Worm (Caenorhabditis elegans) whole organism, L2 larva: Measurements from ENCODE around the gene gcy-5.

Source experiments
- C34F6.9 ChIP-seq: fragments of 150-350 bp; optimal IDR thresholded peaks from 2 replicates; lab custom pipeline; 2014; ENCODE audit warnings: missing biosample characterization, missing genetic modification characterization
- F13H6.1 ChIP-seq: sonication (generic microtip); optimal IDR thresholded peaks from 2 replicates; lab custom pipeline; 2016; ENCODE audit warnings: missing genetic modification characterization, missing compliant biosample characterization
- R02D3.7 ChIP-seq: fragments of 150-350 bp; optimal IDR thresholded peaks from 2 replicates; lab custom pipeline; 2014; ENCODE audit warnings: missing biosample characterization, missing genetic modification characterization
- Y55F3AM.14 ChIP-seq: fragments of 200-800 bp; sonication (Bioruptor generic); optimal IDR thresholded peaks from 2 replicates; lab custom pipeline; 2018; ENCODE audit warnings: mild to moderate bottlenecking, missing genetic modification characterization, missing compliant biosample characterization
- ZK546.5 ChIP-seq: sonication (generic microtip); optimal IDR thresholded peaks from 2 replicates; lab custom pipeline; 2017; ENCODE audit warnings: missing biosample characterization, missing genetic modification characterization
- alr-1 ChIP-seq: fragments of 150-350 bp; optimal IDR thresholded peaks from 2 replicates; lab custom pipeline; 2014; ENCODE audit warnings: missing biosample characterization, missing genetic modification characterization
- aly-2 ChIP-seq: fragments of 150-350 bp; optimal IDR thresholded peaks from 2 replicates; lab custom pipeline; 2014; ENCODE audit warnings: missing biosample characterization, missing genetic modification characterization
- ama-1 ChIP-seq: fragments of 150-350 bp; optimal IDR thresholded peaks from 2 replicates; lab custom pipeline; 2018; ENCODE audit warnings: inconsistent platforms
- ceh-16 ChIP-seq: fragments of 150-350 bp; optimal IDR thresholded peaks from 2 replicates; lab custom pipeline; 2014; ENCODE audit warnings: missing biosample characterization, missing genetic modification characterization
- ceh-82 ChIP-seq: fragments of 150-350 bp; optimal IDR thresholded peaks from 2 replicates; lab custom pipeline; 2014; ENCODE audit warnings: missing biosample characterization, missing genetic modification characterization
- crh-2 ChIP-seq: sonication (generic microtip); optimal IDR thresholded peaks from 2 replicates; lab custom pipeline; 2017; ENCODE audit warnings: missing biosample characterization, missing genetic modification characterization
- dmd-4 ChIP-seq: sonication (generic microtip); optimal IDR thresholded peaks from 2 replicates; lab custom pipeline; 2017; ENCODE audit warnings: missing biosample characterization, missing genetic modification characterization
- egl-27 ChIP-seq: sonication (generic microtip); optimal IDR thresholded peaks from 3 replicates; lab custom pipeline; 2017; ENCODE audit warnings: missing biosample characterization, missing genetic modification reagents, missing genetic modification characterization
- elt-1 ChIP-seq: fragments of 150-350 bp; optimal IDR thresholded peaks from 2 replicates; lab custom pipeline; 2014; ENCODE audit warnings: missing biosample characterization, missing genetic modification characterization
- elt-3 ChIP-seq: sonication (generic microtip); optimal IDR thresholded peaks from 2 replicates; lab custom pipeline; 2017; ENCODE audit warnings: missing biosample characterization, missing genetic modification characterization
- fos-1 ChIP-seq: fragments of 150-350 bp; optimal IDR thresholded peaks from 2 replicates; lab custom pipeline; 2014; ENCODE audit warnings: missing biosample characterization, missing genetic modification characterization
- gmeb-1 ChIP-seq: fragments of 150-350 bp; optimal IDR thresholded peaks from 2 replicates; lab custom pipeline; 2014; ENCODE audit warnings: missing biosample characterization, missing genetic modification characterization
- lin-11 ChIP-seq: fragments of 150-350 bp; sonication (generic microtip); optimal IDR thresholded peaks from 2 replicates; lab custom pipeline; 2014; ENCODE audit warnings: missing biosample characterization, missing genetic modification characterization, inconsistent platforms, mixed read lengths
- lin-13 ChIP-seq: fragments of 150-350 bp; optimal IDR thresholded peaks from 2 replicates; lab custom pipeline; 2014; ENCODE audit warnings: missing biosample characterization, missing genetic modification reagents, missing genetic modification characterization
- lin-39 ChIP-seq: fragments of 150-350 bp; optimal IDR thresholded peaks from 2 replicates; lab custom pipeline; 2014; ENCODE audit warnings: missing biosample characterization, missing genetic modification reagents, missing genetic modification characterization
- lsy-2 ChIP-seq, 2 experiments: fragments of 150-350 bp in 1 of 2; sonication (generic microtip) in 1 of 2; optimal IDR thresholded peaks; 2 replicates each; lab custom pipeline; 2014 to 2017; ENCODE audit warnings: missing biosample characterization in 2 of 2, missing genetic modification characterization in 2 of 2
- mab-5 ChIP-seq: fragments of 150-350 bp; optimal IDR thresholded peaks from 2 replicates; lab custom pipeline; 2014; ENCODE audit warnings: missing biosample characterization, missing genetic modification characterization
- mbf-1 ChIP-seq: sonication (generic microtip); optimal IDR thresholded peaks from 2 replicates; lab custom pipeline; 2017; ENCODE audit warnings: missing biosample characterization, missing genetic modification characterization
- mdl-1 ChIP-seq, 2 experiments: fragments of 150-350 bp in 1 of 2; sonication (generic microtip) in 1 of 2; optimal IDR thresholded peaks; 2 replicates each; lab custom pipeline; 2017; ENCODE audit warnings: missing biosample characterization in 2 of 2, missing genetic modification characterization in 2 of 2
- nhr-10 ChIP-seq: sonication (generic microtip); optimal IDR thresholded peaks from 2 replicates; lab custom pipeline; 2017; ENCODE audit warnings: missing biosample characterization, missing genetic modification characterization
- nhr-11 ChIP-seq: fragments of 150-350 bp; optimal IDR thresholded peaks from 2 replicates; lab custom pipeline; 2014; ENCODE audit warnings: missing biosample characterization, missing genetic modification characterization
- nhr-129 ChIP-seq: fragments of 150-350 bp; optimal IDR thresholded peaks from 2 replicates; lab custom pipeline; 2014; ENCODE audit warnings: missing biosample characterization, missing genetic modification characterization
- nhr-21 ChIP-seq: fragments of 150-350 bp; optimal IDR thresholded peaks from 2 replicates; lab custom pipeline; 2014; ENCODE audit warnings: missing biosample characterization, missing genetic modification characterization
- nhr-23 ChIP-seq: fragments of 150-350 bp; optimal IDR thresholded peaks from 2 replicates; lab custom pipeline; 2014; ENCODE audit warnings: missing biosample characterization, missing genetic modification reagents, missing genetic modification characterization
- nhr-237 ChIP-seq: fragments of 150-350 bp; optimal IDR thresholded peaks from 2 replicates; lab custom pipeline; 2014; ENCODE audit warnings: missing biosample characterization, missing genetic modification characterization
- nhr-6 ChIP-seq: fragments of 150-350 bp; optimal IDR thresholded peaks from 2 replicates; lab custom pipeline; 2014; ENCODE audit warnings: missing biosample characterization, missing genetic modification characterization
- peb-1 ChIP-seq: fragments of 150-350 bp; optimal IDR thresholded peaks from 2 replicates; lab custom pipeline; 2014; ENCODE audit warnings: missing biosample characterization, missing genetic modification characterization
- sem-4 ChIP-seq: fragments of 150-350 bp; optimal IDR thresholded peaks from 2 replicates; lab custom pipeline; 2014; ENCODE audit warnings: missing biosample characterization, missing genetic modification reagents, missing genetic modification characterization
- skn-1 ChIP-seq: sonication (generic microtip); optimal IDR thresholded peaks from 2 replicates; lab custom pipeline; 2017; ENCODE audit warnings: missing biosample characterization, missing genetic modification characterization
- sma-3 ChIP-seq: sonication (generic microtip); optimal IDR thresholded peaks from 2 replicates; lab custom pipeline; 2016; ENCODE audit warnings: missing genetic modification reagents, missing genetic modification characterization, missing compliant biosample characterization
- sma-9 ChIP-seq, 2 experiments: fragments of 150-350 bp in 1 of 2; sonication (generic microtip) in 1 of 2; optimal IDR thresholded peaks; 2 replicates each; lab custom pipeline; 2014 to 2016; ENCODE audit warnings: missing genetic modification characterization in 2 of 2, mild to moderate bottlenecking in 1 of 2, missing biosample characterization in 1 of 2, missing compliant biosample characterization in 1 of 2, missing genetic modification reagents in 1 of 2, moderate library complexity in 1 of 2
- snpc-4 ChIP-seq: fragments of 150-350 bp; optimal IDR thresholded peaks from 2 replicates; lab custom pipeline; 2014; ENCODE audit warnings: missing biosample characterization, missing genetic modification characterization
- unc-39 ChIP-seq: fragments of 150-350 bp; optimal IDR thresholded peaks from 2 replicates; lab custom pipeline; 2014; ENCODE audit warnings: missing biosample characterization, missing genetic modification characterization
- unc-62 ChIP-seq: fragments of 150-350 bp; optimal IDR thresholded peaks from 2 replicates; lab custom pipeline; 2014; ENCODE audit warnings: missing biosample characterization, missing genetic modification reagents, missing genetic modification characterization
- zag-1 ChIP-seq: fragments of 150-350 bp; optimal IDR thresholded peaks from 2 replicates; lab custom pipeline; 2014; ENCODE audit warnings: missing biosample characterization, missing genetic modification characterization
- ztf-1 ChIP-seq: fragments of 200-800 bp; sonication (Bioruptor generic); conservative IDR thresholded peaks from 2 replicates; pipeline ENCODE4 v1.3.6; 2022; ENCODE audit warnings: missing genetic modification characterization, missing compliant biosample characterization
- ztf-11 ChIP-seq: sonication (generic microtip); optimal IDR thresholded peaks from 2 replicates; lab custom pipeline; 2017; ENCODE audit warnings: missing biosample characterization, missing genetic modification characterization
- ztf-4 ChIP-seq: fragments of 150-350 bp; optimal IDR thresholded peaks from 2 replicates; lab custom pipeline; 2014; ENCODE audit warnings: missing biosample characterization, missing genetic modification characterization

Gene gcy-5

ce11 chrII:10303663-10304115 lies 12.3 kb downstream of the gcy-5 start, which contains the start of gene vha-9 (continued):
- TF ChIP-seq unc-62 (GFP tag; lab: Kevin White, UChicago) (no peak), snpc-4 (tag; lab: Kevin White, UChicago) (peak; percentile 39), gmeb-1 (tag; lab: Kevin White, UChicago) (peak; percentile 81), elt-3 (tag; lab: Kevin White, UChicago) (no peak), C34F6.9 (tag; lab: Kevin White, UChicago) (peak; percentile 71), dmd-4 (tag; lab: Kevin White, UChicago) (no peak), nhr-21 (tag; lab: Kevin White, UChicago) (peak; percentile 36), sma-3 (peak; percentile 76), ztf-11 (tag; lab: Kevin White, UChicago) (no peak), aly-2 (tag; lab: Kevin White, UChicago) (no peak), unc-39 (tag; lab: Kevin White, UChicago) (no peak), ztf-1 (GFP tag; lab: Robert Waterston, UW) (no peak), ama-1 (lab: Kevin White, UChicago) (peak; percentile 44), ceh-16 (tag; lab: Kevin White, UChicago) (no peak), alr-1 (tag; lab: Kevin White, UChicago) (no peak), fos-1 (peak; percentile 38), nhr-6 (no peak), crh-2 (tag; lab: Kevin White, UChicago) (peak; percentile 69), egl-27 (tag; lab: Kevin White, UChicago) (no peak), skn-1 (tag; lab: Kevin White, UChicago) (peak; percentile 51), sma-9 (GFP tag; optimal IDR thresholded peaks at IDR 0.05; lab: Kevin White, UChicago) (peak; percentile 80), sma-9 (tag; optimal IDR thresholded peaks at IDR 0.05; lab: Kevin White, UChicago) (no peak), nhr-129 (tag; lab: Kevin White, UChicago) (peak; percentile 40), nhr-237 (tag; lab: Kevin White, UChicago) (no peak)

ce11 chrII:10302646-10303045 lies 13.4 kb downstream of the gcy-5 start, which contains the start of gene clpp-1:
TSS of gene clpp-1 (minus strand) at chrII:10302842.
- TF ChIP-seq lin-39 (tag; lab: Kevin White, UChicago) (no peak), fos-1 (no peak), sma-9 (GFP tag; optimal IDR thresholded peaks at IDR 0.05; lab: Kevin White, UChicago) (peak; percentile 23), sma-9 (tag; optimal IDR thresholded peaks at IDR 0.05; lab: Kevin White, UChicago) (no peak), lsy-2 (tag; optimal IDR thresholded peaks at IDR 0.05; lab: Kevin White, UChicago) (peak in 1 of 2 experiments; percentile 29), ama-1 (lab: Kevin White, UChicago) (peak; percentile 58), peb-1 (tag; lab: Kevin White, UChicago) (no peak), gmeb-1 (tag; lab: Kevin White, UChicago) (peak; percentile 43), ceh-82 (no peak), nhr-129 (tag; lab: Kevin White, UChicago) (peak; percentile 36), crh-2 (tag; lab: Kevin White, UChicago) (peak; percentile 5)

- TF ChIP-seq snpc-4 (tag; lab: Kevin White, UChicago): peak; percentile 45
- TF ChIP-seq crh-2 (tag; lab: Kevin White, UChicago): peak; percentile 74
- no peak for TF ChIP-seq nhr-10
- TF ChIP-seq nhr-237 (tag; lab: Kevin White, UChicago): no peak
- peak; percentile 79 to 84 for TF ChIP-seq lsy-2 (tag; optimal IDR thresholded peaks at IDR 0.05; lab: Kevin White, UChicago)
- peak; percentile 81 for TF ChIP-seq lin-11
- TF ChIP-seq mdl-1 (tag; optimal IDR thresholded peaks at IDR 0.05; lab: Kevin White, UChicago): no peak
- TF ChIP-seq lin-13 (GFP tag; lab: Kevin White, UChicago): peak; percentile 77
- peak; percentile 46 for TF ChIP-seq egl-27 (tag; lab: Kevin White, UChicago)
- TF ChIP-seq sem-4 (tag; lab: Kevin White, UChicago): no peak
- no peak for TF ChIP-seq alr-1 (tag; lab: Kevin White, UChicago)
- TF ChIP-seq C34F6.9 (tag; lab: Kevin White, UChicago): peak; percentile 84
- peak; percentile 82 for TF ChIP-seq nhr-129 (tag; lab: Kevin White, UChicago)
- peak; percentile 78 for TF ChIP-seq F13H6.1 (tag; lab: Kevin White, UChicago)
- TF ChIP-seq Y55F3AM.14 (GFP tag; lab: Kevin White, UChicago): peak; percentile 4
- no peak for TF ChIP-seq ama-1 (lab: Kevin White, UChicago)
- TF ChIP-seq fos-1: peak; percentile 52
- peak; percentile 55 for TF ChIP-seq nhr-6
- TF ChIP-seq gmeb-1 (tag; lab: Kevin White, UChicago): peak; percentile 94
- TF ChIP-seq lin-39 (tag; lab: Kevin White, UChicago): no peak
- no peak for TF ChIP-seq elt-1
- TF ChIP-seq sma-3: peak; percentile 62
- no peak for TF ChIP-seq ztf-11 (tag; lab: Kevin White, UChicago)
- TF ChIP-seq sma-9 (GFP tag; optimal IDR thresholded peaks at IDR 0.05; lab: Kevin White, UChicago): peak; percentile 74
- TF ChIP-seq sma-9 (tag; optimal IDR thresholded peaks at IDR 0.05; lab: Kevin White, UChicago): no peak
- no peak for TF ChIP-seq nhr-11 (tag; lab: Kevin White, UChicago)
- no peak for TF ChIP-seq mbf-1
- no peak for TF ChIP-seq skn-1 (tag; lab: Kevin White, UChicago)
- TF ChIP-seq zag-1 (tag; lab: Kevin White, UChicago): peak; percentile 33
- no peak for TF ChIP-seq mab-5 (tag; lab: Kevin White, UChicago)
- TF ChIP-seq unc-62 (GFP tag; lab: Kevin White, UChicago): no peak
- TF ChIP-seq peb-1 (tag; lab: Kevin White, UChicago): no peak
- no peak for TF ChIP-seq nhr-23 (tag; lab: Kevin White, UChicago)
- peak; percentile 2 for TF ChIP-seq ZK546.5 (tag; lab: Kevin White, UChicago)
- TF ChIP-seq ztf-4 (tag; lab: Kevin White, UChicago): no peak
- no peak for TF ChIP-seq ztf-1 (GFP tag; lab: Robert Waterston, UW)
- no peak for TF ChIP-seq ceh-16 (tag; lab: Kevin White, UChicago)
- peak; percentile 46 for TF ChIP-seq nhr-21 (tag; lab: Kevin White, UChicago)
- TF ChIP-seq ceh-82: no peak
- peak; percentile 26 for TF ChIP-seq R02D3.7
- no peak for TF ChIP-seq elt-3 (tag; lab: Kevin White, UChicago)
- no peak for TF ChIP-seq aly-2 (tag; lab: Kevin White, UChicago)
- no peak for TF ChIP-seq dmd-4 (tag; lab: Kevin White, UChicago)
Measured at ce11 chrII:10300954-10301353, 15.1 kb downstream of the gcy-5 start, which contains the start of gene mdt-22. TSS of gene mdt-22 (plus strand) at chrII:10301216.
